Fruit fly (Drosophila melanogaster) whole organism, pupa: ENCODE results near the gene dmrt93B.

Experiments
- CG10348 ChIP-seq: fragments of 200-800 bp; sonication (Bioruptor generic); IDR thresholded peaks from 2 replicates; pipeline ENCODE4 v1.3.6; 2022; ENCODE audit warnings: missing biosample characterization, missing genetic modification characterization
- CG15710 ChIP-seq: fragments of 200-800 bp; sonication (Bioruptor generic); optimal IDR thresholded peaks from 2 replicates; lab custom pipeline; 2018; ENCODE audit warnings: missing biosample characterization, mild to moderate bottlenecking, missing genetic modification characterization, moderate library complexity
- CG34367 ChIP-seq: fragments of 200-800 bp; sonication (Bioruptor generic); optimal IDR thresholded peaks from 2 replicates; lab custom pipeline; 2018; ENCODE audit warnings: missing biosample characterization, mild to moderate bottlenecking, missing genetic modification characterization
- CG4496 ChIP-seq: fragments of 200-800 bp; sonication (Bioruptor generic); IDR thresholded peaks from 3 replicates; pipeline ENCODE4 v1.3.6; 2022; ENCODE audit warnings: missing biosample characterization, missing genetic modification characterization
- D1 ChIP-seq: fragments of 200-800 bp; sonication (Bioruptor generic); optimal IDR thresholded peaks from 2 replicates; lab custom pipeline; 2018; ENCODE audit warnings: missing biosample characterization, mild to moderate bottlenecking, missing genetic modification characterization, moderate library complexity
- EcR ChIP-seq: fragments of 200-800 bp; sonication (Bioruptor generic); optimal IDR thresholded peaks from 3 replicates; lab custom pipeline; 2019; ENCODE audit warnings: missing biosample characterization, missing genetic modification characterization, mild to moderate bottlenecking, moderate library complexity, missing genetic modification reagents
- fd96Ca ChIP-seq: fragments of 200-800 bp; sonication (Bioruptor generic); IDR thresholded peaks from 3 replicates; pipeline ENCODE4 v1.3.6; 2022; ENCODE audit warnings: missing biosample characterization, missing genetic modification characterization
- gl ChIP-seq: fragments of 200-800 bp; sonication (Bioruptor generic); optimal IDR thresholded peaks from 2 replicates; lab custom pipeline; 2018; ENCODE audit warnings: missing biosample characterization, mild to moderate bottlenecking, missing genetic modification characterization
- rn ChIP-seq: fragments of 200-800 bp; sonication (Bioruptor generic); IDR thresholded peaks from 2 replicates; pipeline ENCODE4 v1.3.6; 2022; ENCODE audit warnings: missing biosample characterization, missing genetic modification characterization

- TF ChIP-seq rn (GFP tag; lab: Robert Waterston, UW) = no peak
- TF ChIP-seq D1 (tag; lab: Kevin White, UChicago) = no peak
- no peak for TF ChIP-seq CG10348
- no peak for TF ChIP-seq CG4496 (GFP tag; lab: Robert Waterston, UW)
- no peak for TF ChIP-seq CG15710 (tag; lab: Kevin White, UChicago)
- no peak for TF ChIP-seq EcR (GFP tag; lab: Kevin White, UChicago)
- TF ChIP-seq fd96Ca (GFP tag; lab: Robert Waterston, UW) = no peak
- TF ChIP-seq gl (tag; lab: Kevin White, UChicago) = no peak
- no peak for TF ChIP-seq CG34367 (tag; lab: Kevin White, UChicago)
These were observed 4.4 kb downstream of the dmrt93B start for dm6 chr3R:21078211-21078610.
